Fruit fly (Drosophila melanogaster): ENCODE results near the gene Iru.
A peak's percentile ranks its signal among the peaks of the same experiment; 100 is the strongest.

The Iru gene

dm6 chr3R:8969926-8970306 lies 36.3 kb upstream of the Iru start:
- no peak for TF ChIP-seq Hr78 (GFP tag; optimal IDR thresholded peaks at IDR 0.05)
- no peak for TF ChIP-seq foxo (GFP tag; optimal IDR thresholded peaks at IDR 0.05)
- no peak for TF ChIP-seq OdsH (GFP tag; optimal IDR thresholded peaks at IDR 0.05)
- TF ChIP-seq Abd-B (GFP tag; optimal IDR thresholded peaks at IDR 0.05): no peak
- no peak for TF ChIP-seq dsf (GFP tag; optimal IDR thresholded peaks at IDR 0.05; ENCODE audit: borderline replicate concordance)
- no peak for TF ChIP-seq lola (GFP tag; optimal IDR thresholded peaks at IDR 0.05)
- TF ChIP-seq brk (GFP tag; optimal IDR thresholded peaks at IDR 0.05): no peak

- TF ChIP-seq Hnf4 (GFP tag; optimal IDR thresholded peaks at IDR 0.05) (no peak), N (GFP tag; optimal IDR thresholded peaks at IDR 0.05) (no peak), usp (GFP tag; optimal IDR thresholded peaks at IDR 0.05) (no peak), Dfd (GFP tag; optimal IDR thresholded peaks at IDR 0.05) (no peak), Rel (GFP tag; optimal IDR thresholded peaks at IDR 0.05) (no peak), Rel (tag; optimal IDR thresholded peaks at IDR 0.05) (no peak), jim (GFP tag; optimal IDR thresholded peaks at IDR 0.05) (no peak), Mio (GFP tag; optimal IDR thresholded peaks at IDR 0.05) (no peak), lola (GFP tag; optimal IDR thresholded peaks at IDR 0.05) (no peak), br (GFP tag; optimal IDR thresholded peaks at IDR 0.05) (no peak), dsf (GFP tag; optimal IDR thresholded peaks at IDR 0.05; ENCODE audit: borderline replicate concordance) (no peak), CG9705 (GFP tag; optimal IDR thresholded peaks at IDR 0.05) (no peak), dmrt93B (GFP tag; optimal IDR thresholded peaks at IDR 0.05) (no peak), tai (GFP tag; optimal IDR thresholded peaks at IDR 0.05) (no peak), sage (GFP tag; optimal IDR thresholded peaks at IDR 0.05) (no peak), pan (optimal IDR thresholded peaks at IDR 0.05) (no peak), Vsx2 (GFP tag; optimal IDR thresholded peaks at IDR 0.05; ENCODE audit: partially characterized antibody) (no peak)
Measured at dm6 chr3R:8970707-8971106, 35.5 kb upstream of the Iru start.

dm6 chr3R:8971794-8972193 lies 34.5 kb upstream of the Iru start:
- TF ChIP-seq jim (GFP tag; optimal IDR thresholded peaks at IDR 0.05) (no peak), psq (GFP tag; optimal IDR thresholded peaks at IDR 0.05) (peak; percentile 43)

DNA sequence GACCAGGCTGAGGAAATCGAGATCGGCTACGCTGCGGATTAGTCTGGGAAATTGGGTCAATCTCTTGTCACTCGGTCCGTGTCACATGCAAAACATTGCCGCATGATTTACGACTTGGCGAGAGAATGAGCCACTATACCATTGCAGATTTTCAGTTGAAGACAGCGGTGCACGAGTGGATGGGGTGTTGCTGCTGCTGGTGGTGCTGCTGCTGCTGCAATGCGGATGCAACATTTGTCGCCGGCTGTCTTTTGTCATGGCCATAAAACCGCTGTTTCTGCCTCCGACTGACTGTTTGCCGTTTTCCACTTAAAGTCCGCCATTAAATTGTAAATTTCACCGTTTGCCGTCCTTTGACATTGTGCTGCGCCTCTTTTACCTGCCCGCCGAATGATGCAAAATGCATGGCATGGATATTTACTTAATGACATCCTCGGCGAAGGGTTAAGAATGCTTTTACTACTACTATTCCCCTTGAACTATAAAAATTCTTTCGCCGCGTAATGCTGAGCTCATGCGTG lies 30.1 kb upstream of the Iru start:
- TF ChIP-seq Hr83 (GFP tag; optimal IDR thresholded peaks at IDR 0.05; ENCODE audit: poor library complexity, severe bottlenecking) (no peak), Dfd (GFP tag; optimal IDR thresholded peaks at IDR 0.05) (no peak)

DNA sequence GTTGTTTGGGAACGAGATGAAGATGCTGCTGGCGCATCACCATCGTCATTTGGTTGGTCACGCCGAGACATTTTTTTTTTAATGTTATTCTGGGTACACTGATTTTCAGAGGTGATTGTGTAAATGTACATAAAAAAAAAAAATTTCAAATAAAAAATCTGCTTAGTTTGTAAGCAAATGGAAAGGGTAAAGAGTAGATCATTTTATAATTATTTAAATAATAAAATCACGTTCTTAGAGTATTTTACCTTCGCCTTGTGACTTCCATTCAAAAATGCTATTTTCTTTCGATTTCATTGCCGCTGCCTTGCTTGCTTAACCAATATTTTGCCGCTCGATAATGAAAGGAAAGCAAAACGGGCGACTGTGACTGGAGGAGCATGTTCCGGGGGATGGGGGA lies 27.5 kb upstream of the Iru start:
- TF ChIP-seq h (GFP tag; optimal IDR thresholded peaks at IDR 0.05) (peak; percentile 74), sv (GFP tag; optimal IDR thresholded peaks at IDR 0.05) (no peak), br (GFP tag; optimal IDR thresholded peaks at IDR 0.05) (peak; percentile 40), dmrt93B (GFP tag; optimal IDR thresholded peaks at IDR 0.05) (peak; percentile 40), CG9705 (GFP tag; optimal IDR thresholded peaks at IDR 0.05) (no peak), N (GFP tag; optimal IDR thresholded peaks at IDR 0.05) (no peak), Abd-B (GFP tag; optimal IDR thresholded peaks at IDR 0.05) (no peak), HLH106 (tag; optimal IDR thresholded peaks at IDR 0.05) (peak; percentile 58), ey (GFP tag; optimal IDR thresholded peaks at IDR 0.05) (peak; percentile 58), Mio (GFP tag; optimal IDR thresholded peaks at IDR 0.05) (no peak), jim (GFP tag; optimal IDR thresholded peaks at IDR 0.05) (no peak), CrebA (GFP tag; optimal IDR thresholded peaks at IDR 0.05; ENCODE audit: borderline replicate concordance) (no peak), fru (GFP tag; optimal IDR thresholded peaks at IDR 0.05) (peak; percentile 73), Hr83 (GFP tag; optimal IDR thresholded peaks at IDR 0.05; ENCODE audit: poor library complexity, severe bottlenecking) (no peak), usp (GFP tag; optimal IDR thresholded peaks at IDR 0.05) (no peak), tai (GFP tag; optimal IDR thresholded peaks at IDR 0.05) (peak; percentile 38), Dfd (GFP tag; optimal IDR thresholded peaks at IDR 0.05) (no peak), Rel (GFP tag; optimal IDR thresholded peaks at IDR 0.05) (peak; percentile 42), Rel (tag; optimal IDR thresholded peaks at IDR 0.05) (no peak), psq (GFP tag; optimal IDR thresholded peaks at IDR 0.05) (peak; percentile 64), Hr78 (GFP tag; optimal IDR thresholded peaks at IDR 0.05) (no peak), GATAd (GFP tag; optimal IDR thresholded peaks at IDR 0.05) (no peak), brk (GFP tag; optimal IDR thresholded peaks at IDR 0.05) (peak; percentile 57), lola (GFP tag; optimal IDR thresholded peaks at IDR 0.05) (no peak), Sp1 (GFP tag; optimal IDR thresholded peaks at IDR 0.05) (peak; percentile 78), OdsH (GFP tag; optimal IDR thresholded peaks at IDR 0.05) (peak; percentile 32), Dif (GFP tag; optimal IDR thresholded peaks at IDR 0.05; ENCODE audit: partially characterized antibody) (no peak), foxo (GFP tag; optimal IDR thresholded peaks at IDR 0.05) (peak in 1 of 2 experiments; percentile 69), dsf (GFP tag; optimal IDR thresholded peaks at IDR 0.05; ENCODE audit: borderline replicate concordance) (no peak), woc (GFP tag; optimal IDR thresholded peaks at IDR 0.05) (peak; percentile 67), Myc (optimal IDR thresholded peaks at IDR 0.05) (no peak), dl (GFP tag; optimal IDR thresholded peaks at IDR 0.05; ENCODE audit: insufficient read depth in 1 of 2, partially characterized antibody in 2 of 2) (no peak), sage (GFP tag; optimal IDR thresholded peaks at IDR 0.05) (peak; percentile 52), CG32264 (GFP tag; optimal IDR thresholded peaks at IDR 0.05) (peak; percentile 6), Hnf4 (GFP tag; optimal IDR thresholded peaks at IDR 0.05) (peak; percentile 18), pan (optimal IDR thresholded peaks at IDR 0.05) (no peak), Vsx2 (GFP tag; optimal IDR thresholded peaks at IDR 0.05; ENCODE audit: partially characterized antibody) (no peak), Jra (GFP tag; optimal IDR thresholded peaks at IDR 0.05) (no peak), rgr (GFP tag; optimal IDR thresholded peaks at IDR 0.05) (peak; percentile 65)

All from whole organism, wandering third instar larva.